Fruit fly (Drosophila melanogaster) whole organism, embryonic: ENCODE data around the gene Srpk79D.

Experiments used
- Antp ChIP-seq: fragments of 200-800 bp; sonication (Bioruptor generic); optimal IDR thresholded peaks from 3 replicates; lab custom pipeline; 2016; ENCODE audit warnings: missing biosample characterization, missing genetic modification characterization
- Asciz ChIP-seq: fragments of 200-800 bp; sonication (Bioruptor generic); optimal IDR thresholded peaks from 2 replicates; lab custom pipeline; 2017; ENCODE audit warnings: missing biosample characterization, mild to moderate bottlenecking, missing genetic modification characterization, missing genetic modification reagents
- BEAF-32 ChIP-seq: fragments of 200-800 bp; sonication (Bioruptor generic); optimal IDR thresholded peaks from 3 replicates; lab custom pipeline; 2017; ENCODE audit warnings: missing biosample characterization, missing genetic modification characterization, mild to moderate bottlenecking, moderate library complexity, missing genetic modification reagents
- CG10147 ChIP-seq: fragments of 200-800 bp; sonication (Bioruptor generic); optimal IDR thresholded peaks from 2 replicates; lab custom pipeline; 2019; ENCODE audit warnings: missing biosample characterization, mild to moderate bottlenecking, missing genetic modification characterization, moderate library complexity
- CG12104 ChIP-seq: fragments of 200-800 bp; sonication (Bioruptor generic); optimal IDR thresholded peaks from 3 replicates; lab custom pipeline; 2016; ENCODE audit warnings: missing biosample characterization, missing genetic modification characterization
- CG15269 ChIP-seq: fragments of 200-800 bp; sonication (Bioruptor generic); optimal IDR thresholded peaks from 2 replicates; lab custom pipeline; 2018; ENCODE audit warnings: missing biosample characterization, mild to moderate bottlenecking, missing genetic modification characterization, moderate library complexity
- CG15696 ChIP-seq: fragments of 200-800 bp; sonication (Bioruptor generic); optimal IDR thresholded peaks from 2 replicates; lab custom pipeline; 2019; ENCODE audit warnings: missing biosample characterization, mild to moderate bottlenecking, missing genetic modification characterization, moderate library complexity
- CG16779 ChIP-seq: fragments of 200-800 bp; sonication (Bioruptor generic); IDR thresholded peaks from 2 replicates; pipeline ENCODE4 v1.3.6; 2022; ENCODE audit warnings: missing biosample characterization, missing genetic modification characterization
- CG17186 ChIP-seq: fragments of 200-800 bp; sonication (Bioruptor generic); optimal IDR thresholded peaks from 3 replicates; lab custom pipeline; 2017; ENCODE audit warnings: missing biosample characterization, missing genetic modification reagents, missing genetic modification characterization
- CG17361 ChIP-seq: fragments of 200-800 bp; sonication (Bioruptor generic); IDR thresholded peaks from 3 replicates; pipeline ENCODE4 v1.3.6; 2022; ENCODE audit warnings: missing biosample characterization, missing genetic modification characterization
- CG18011 ChIP-seq: fragments of 200-800 bp; sonication (Bioruptor generic); optimal IDR thresholded peaks from 2 replicates; lab custom pipeline; 2017; ENCODE audit warnings: missing biosample characterization, missing genetic modification characterization, mild to moderate bottlenecking, moderate library complexity, missing genotype
- CG18599 ChIP-seq: fragments of 200-800 bp; sonication (Bioruptor generic); optimal IDR thresholded peaks from 3 replicates; lab custom pipeline; 2017; ENCODE audit warnings: missing biosample characterization, missing genetic modification characterization, mild to moderate bottlenecking, moderate library complexity, missing genetic modification reagents
- CG3163 ChIP-seq: fragments of 200-800 bp; sonication (Bioruptor generic); optimal IDR thresholded peaks from 3 replicates; lab custom pipeline; 2016; ENCODE audit warnings: missing biosample characterization, missing genetic modification characterization
- CG3726 ChIP-seq: fragments of 200-800 bp; sonication (Bioruptor generic); IDR thresholded peaks from 3 replicates; pipeline ENCODE4, ENCODE4 v1.3.6; 2022; ENCODE audit warnings: missing biosample characterization, missing genetic modification characterization
- CG3847 ChIP-seq: fragments of 200-800 bp; sonication (Bioruptor generic); IDR thresholded peaks from 2 replicates; pipeline ENCODE4 v1.3.6; 2022; ENCODE audit warnings: missing biosample characterization, missing genetic modification characterization
- CG4617 ChIP-seq: fragments of 200-800 bp; sonication (Bioruptor generic); optimal IDR thresholded peaks from 3 replicates; lab custom pipeline; 2016; ENCODE audit warnings: missing biosample characterization, missing genetic modification characterization, borderline replicate concordance
- CG4707 ChIP-seq: fragments of 200-800 bp; sonication (Bioruptor generic); optimal IDR thresholded peaks from 2 replicates; lab custom pipeline; 2018; ENCODE audit warnings: missing biosample characterization, mild to moderate bottlenecking, missing genetic modification characterization, moderate library complexity
- CG4820 ChIP-seq: fragments of 200-800 bp; sonication (Bioruptor generic); optimal IDR thresholded peaks from 3 replicates; lab custom pipeline; 2016; ENCODE audit warnings: missing biosample characterization, missing genetic modification characterization
- CG7357 ChIP-seq: fragments of 200-800 bp; sonication (Bioruptor generic); IDR thresholded peaks from 3 replicates; pipeline ENCODE4 v1.3.6; 2022; ENCODE audit warnings: missing biosample characterization, missing genetic modification characterization
- CG7839 ChIP-seq: fragments of 200-800 bp; sonication (Bioruptor generic); optimal IDR thresholded peaks from 3 replicates; lab custom pipeline; 2018; ENCODE audit warnings: missing biosample characterization, mild to moderate bottlenecking, missing genetic modification characterization, moderate library complexity
- CG8944 ChIP-seq: fragments of 200-800 bp; sonication (Bioruptor generic); optimal IDR thresholded peaks from 3 replicates; lab custom pipeline; 2016; ENCODE audit warnings: missing biosample characterization, missing genetic modification characterization
- CG9609 ChIP-seq: fragments of 200-800 bp; sonication (Bioruptor generic); optimal IDR thresholded peaks from 3 replicates; lab custom pipeline; 2016; ENCODE audit warnings: missing biosample characterization, missing genetic modification characterization
- CG9932 ChIP-seq: fragments of 200-800 bp; sonication (Bioruptor generic); IDR thresholded peaks from 2 replicates; pipeline ENCODE4 v1.3.6; 2022; ENCODE audit warnings: missing biosample characterization, missing genetic modification characterization
- Camta ChIP-seq: fragments of 200-800 bp; sonication (Bioruptor generic); optimal IDR thresholded peaks from 2 replicates; lab custom pipeline; 2016; ENCODE audit warnings: missing biosample characterization, missing genetic modification characterization
- Dref ChIP-seq: fragments of 200-800 bp; sonication (Bioruptor generic); IDR thresholded peaks from 2 replicates; pipeline ENCODE4 v1.3.6; 2022; ENCODE audit warnings: missing biosample characterization, missing genetic modification characterization
- Hr78 ChIP-seq, 2 experiments: fragments of 200-800 bp in 1 of 2; fragments of >200 bp in 1 of 2; sonication (Bioruptor generic) in 1 of 2; optimal IDR thresholded peaks; 2 replicates each; lab custom pipeline; 2017 to 2019; ENCODE audit warnings: missing biosample characterization in 2 of 2, missing genetic modification characterization in 2 of 2, mild to moderate bottlenecking in 1 of 2, moderate library complexity in 1 of 2
- Jarid2 ChIP-seq: fragments of 200-800 bp; sonication (Bioruptor generic); optimal IDR thresholded peaks from 3 replicates; lab custom pipeline; 2017; ENCODE audit warnings: mild to moderate bottlenecking, missing biosample characterization, missing genetic modification reagents, missing genetic modification characterization
- Myb ChIP-seq: fragments of 200-800 bp; sonication (Bioruptor generic); optimal IDR thresholded peaks from 2 replicates; lab custom pipeline; 2016; ENCODE audit warnings: missing biosample characterization, missing genetic modification characterization
- bab2 ChIP-seq: fragments of 200-800 bp; sonication (Bioruptor generic); optimal IDR thresholded peaks from 2 replicates; lab custom pipeline; 2016; ENCODE audit warnings: missing biosample characterization, missing genetic modification characterization
- chif ChIP-seq, 2 experiments: fragments of 200-800 bp; sonication (Bioruptor generic); optimal IDR thresholded peaks; 3 replicates each; lab custom pipeline; 2016; ENCODE audit warnings: missing biosample characterization in 2 of 2, missing genetic modification characterization in 2 of 2
- corto ChIP-seq: fragments of 200-800 bp; sonication (Bioruptor generic); optimal IDR thresholded peaks from 2 replicates; lab custom pipeline; 2016; ENCODE audit warnings: missing biosample characterization, mild to moderate bottlenecking, missing genetic modification characterization, moderate library complexity
- ems ChIP-seq: fragments of 200-800 bp; sonication (Bioruptor generic); optimal IDR thresholded peaks from 3 replicates; lab custom pipeline; 2016; ENCODE audit warnings: missing biosample characterization, missing genetic modification characterization
- fd96Cb ChIP-seq: fragments of 200-800 bp; sonication (Bioruptor generic); optimal IDR thresholded peaks from 2 replicates; lab custom pipeline; 2018; ENCODE audit warnings: missing biosample characterization, mild to moderate bottlenecking, missing genetic modification characterization, moderate library complexity
- gro ChIP-seq: fragments of 200-800 bp; sonication (Bioruptor generic); optimal IDR thresholded peaks from 2 replicates; lab custom pipeline; 2016; ENCODE audit warnings: missing biosample characterization, missing genetic modification characterization
- hbn ChIP-seq: fragments of 200-800 bp; sonication (Bioruptor generic); IDR thresholded peaks from 2 replicates; pipeline ENCODE4 v1.3.6; 2022; ENCODE audit warnings: missing biosample characterization, missing genetic modification characterization; ENCODE audit not compliant: partially characterized antibody
- ind ChIP-seq: fragments of 200-800 bp; sonication (Bioruptor generic); optimal IDR thresholded peaks from 3 replicates; lab custom pipeline; 2016; ENCODE audit warnings: missing biosample characterization, missing genetic modification characterization
- insv ChIP-seq, 2 experiments: fragments of 200-800 bp; sonication (Bioruptor generic); optimal IDR thresholded peaks; 3 replicates each; lab custom pipeline; 2016 to 2018; ENCODE audit warnings: missing biosample characterization in 2 of 2, missing genetic modification characterization in 2 of 2
- lbe ChIP-seq: fragments of 200-800 bp; sonication (Bioruptor generic); optimal IDR thresholded peaks from 2 replicates; lab custom pipeline; 2016; ENCODE audit warnings: missing biosample characterization, mild to moderate bottlenecking, missing genetic modification characterization
- mam ChIP-seq: fragments of 200-800 bp; sonication (Bioruptor generic); optimal IDR thresholded peaks from 3 replicates; lab custom pipeline; 2016; ENCODE audit warnings: missing biosample characterization, missing genetic modification characterization
- mld ChIP-seq: fragments of 200-800 bp; sonication (Bioruptor generic); IDR thresholded peaks from 3 replicates; pipeline ENCODE4 v1.3.6; 2022; ENCODE audit warnings: missing biosample characterization, missing genetic modification characterization; ENCODE audit not compliant: partially characterized antibody
- odd ChIP-seq: fragments of 200-800 bp; sonication (Bioruptor generic); optimal IDR thresholded peaks from 2 replicates; lab custom pipeline; 2017; ENCODE audit warnings: missing biosample characterization, mild to moderate bottlenecking, missing genetic modification characterization
- pum ChIP-seq: fragments of 200-800 bp; sonication (Bioruptor generic); optimal IDR thresholded peaks from 2 replicates; lab custom pipeline; 2016; ENCODE audit warnings: missing biosample characterization, missing genetic modification characterization
- ranshi ChIP-seq: fragments of 200-800 bp; sonication (Bioruptor generic); IDR thresholded peaks from 2 replicates; pipeline ENCODE4 v1.3.6; 2022; ENCODE audit warnings: missing biosample characterization, missing genetic modification characterization
- slbo ChIP-seq: fragments of 200-800 bp; sonication (Bioruptor generic); IDR thresholded peaks from 2 replicates; pipeline ENCODE4 v1.3.6; 2022; ENCODE audit warnings: missing biosample characterization, missing genetic modification characterization
- slou ChIP-seq: fragments of 200-800 bp; sonication (Bioruptor generic); optimal IDR thresholded peaks from 3 replicates; lab custom pipeline; 2016; ENCODE audit warnings: missing biosample characterization, missing genetic modification characterization
- slp2 ChIP-seq: fragments of 200-800 bp; sonication (Bioruptor generic); optimal IDR thresholded peaks from 2 replicates; lab custom pipeline; 2016; ENCODE audit warnings: missing biosample characterization, missing genetic modification characterization
- so ChIP-seq: fragments of 200-800 bp; sonication (Bioruptor generic); IDR thresholded peaks from 3 replicates; pipeline ENCODE4 v1.3.6; 2022; ENCODE audit warnings: missing biosample characterization, missing genetic modification characterization
- stwl ChIP-seq: fragments of 200-800 bp; sonication (Bioruptor generic); optimal IDR thresholded peaks from 3 replicates; lab custom pipeline; 2018; ENCODE audit warnings: missing biosample characterization, mild to moderate bottlenecking, missing genetic modification characterization, moderate library complexity
- zf30C ChIP-seq: fragments of 200-800 bp; sonication (Bioruptor generic); optimal IDR thresholded peaks from 3 replicates; lab custom pipeline; 2018; ENCODE audit warnings: missing biosample characterization, mild to moderate bottlenecking, missing genetic modification characterization

Gene Srpk79D

DNA sequence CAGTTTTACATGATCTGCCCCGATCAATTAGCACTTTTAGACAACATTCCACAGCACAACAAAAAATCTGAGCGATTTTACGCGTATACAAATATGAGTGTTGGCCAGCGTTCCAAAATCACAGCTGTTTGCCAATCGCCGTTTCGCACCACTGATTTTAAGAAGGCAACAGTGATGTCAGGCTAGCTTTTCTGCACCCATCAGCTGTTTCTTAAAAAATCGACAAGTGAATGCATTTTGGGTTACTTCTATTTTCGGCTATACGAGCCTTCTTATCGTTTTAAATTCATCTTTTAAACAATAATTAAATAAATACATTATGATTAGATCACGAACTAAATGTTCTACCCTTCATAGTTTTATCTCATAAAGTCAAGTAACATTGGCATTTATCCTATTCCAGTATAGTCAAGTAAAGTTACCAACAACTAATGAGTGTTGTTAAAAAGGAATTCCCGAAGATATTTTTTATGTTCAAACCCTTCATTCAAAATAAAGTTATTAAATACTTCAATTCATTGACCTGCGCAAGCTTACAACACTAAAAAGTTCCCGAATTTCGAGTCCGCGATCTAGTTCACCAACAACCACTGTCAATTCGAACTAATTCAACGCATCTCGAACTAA lies 10.9 kb upstream of the Srpk79D start, which contains the start of the genes Rich and Ddx1 (continued):
- TF ChIP-seq Antp (GFP tag; lab: Kevin White, UChicago) (peak; percentile 36), mam (GFP tag; lab: Kevin White, UChicago) (peak; percentile 33), ranshi (GFP tag; lab: Robert Waterston, UW) (no peak; the same call in 1 of the 2 replicates), CG16779 (GFP tag; lab: Robert Waterston, UW) (no peak), BEAF-32 (GFP tag; lab: Kevin White, UChicago) (peak; percentile 37), ems (peak; percentile 23), CG9609 (GFP tag; lab: Kevin White, UChicago) (peak; percentile 36), gro (GFP tag; lab: Kevin White, UChicago) (no peak), stwl (tag; lab: Kevin White, UChicago) (peak; percentile 43), Asciz (GFP tag; lab: Kevin White, UChicago) (no peak), insv (GFP tag; optimal IDR thresholded peaks at IDR 0.05; lab: Kevin White, UChicago) (peak in 1 of 2 experiments; percentile 26), CG8944 (GFP tag; lab: Kevin White, UChicago) (peak; percentile 22), CG3847 (GFP tag; lab: Robert Waterston, UW) (peak; percentile 65), CG7839 (tag; lab: Kevin White, UChicago) (peak; percentile 56), CG17186 (GFP tag; lab: Kevin White, UChicago) (peak; percentile 17), Dref (GFP tag; lab: Robert Waterston, UW) (peak; percentile 26; the same call in 1 of the 2 replicates), Camta (GFP tag; lab: Kevin White, UChicago) (peak; percentile 13), lbe (GFP tag; lab: Kevin White, UChicago) (peak; percentile 49), chif (GFP tag; optimal IDR thresholded peaks at IDR 0.05; lab: Kevin White, UChicago) (peak in 1 of 2 experiments; percentile 36), slp2 (peak; percentile 2), zf30C (GFP tag; lab: Kevin White, UChicago) (no peak), CG4707 (GFP tag; lab: Kevin White, UChicago) (no peak), slou (GFP tag; lab: Kevin White, UChicago) (peak; percentile 18), CG17361 (GFP tag; lab: Robert Waterston, UW) (peak; percentile 84), mld (no peak), fd96Cb (tag; lab: Kevin White, UChicago) (peak; percentile 42), CG9932 (GFP tag; lab: Robert Waterston, UW) (peak; percentile 62), CG15269 (peak; percentile 18), corto (GFP tag; lab: Kevin White, UChicago) (peak; percentile 26), hbn (GFP tag; lab: Robert Waterston, UW) (no peak), bab2 (GFP tag; lab: Kevin White, UChicago) (peak; percentile 21), CG3163 (GFP tag; lab: Kevin White, UChicago) (no peak), CG18599 (GFP tag; lab: Kevin White, UChicago) (peak; percentile 36), CG7357 (GFP tag; lab: Robert Waterston, UW) (no peak), CG3726 (GFP tag; lab: Robert Waterston, UW) (no peak), CG18011 (GFP tag; lab: Kevin White, UChicago) (no peak), Myb (peak; percentile 20), Jarid2 (no peak), CG15696 (tag; lab: Kevin White, UChicago) (peak; percentile 7), CG10147 (peak; percentile 30), pum (GFP tag; lab: Kevin White, UChicago) (peak; percentile 19), Hr78 (GFP tag; optimal IDR thresholded peaks at IDR 0.05; lab: Kevin White, UChicago) (no peak), ind (peak; percentile 49), CG4617 (GFP tag; lab: Kevin White, UChicago) (peak; percentile 41), so (GFP tag; lab: Robert Waterston, UW) (no peak), slbo (GFP tag; lab: Robert Waterston, UW) (peak; percentile 64), odd (GFP tag; lab: Kevin White, UChicago) (no peak), CG4820 (peak; percentile 22), CG12104 (GFP tag; lab: Kevin White, UChicago) (peak; percentile 44)
